Worm (Caenorhabditis elegans): ENCODE data around the gene F13H10.5.

- TF ChIP-seq nhr-67 (tag; optimal IDR thresholded peaks at IDR 0.05): no peak
- TF ChIP-seq pha-4 (tag; optimal IDR thresholded peaks at IDR 0.05): no peak
- no peak for TF ChIP-seq R02D3.7 (tag; optimal IDR thresholded peaks at IDR 0.05)
Observed at ce11 chrIV:10970767-10971166, 20.0 kb upstream of the F13H10.5 start.

All from whole organism, L3 larva.